Worm (Caenorhabditis elegans): Measurements from ENCODE around the gene srv-2.

Gene srv-2

ce11 chrII:10602184-10602583 is at the start of gene srv-2:
TSS of gene srv-2 (minus strand) at chrII:10602284.
- no peak for TF ChIP-seq unc-62 (GFP tag; optimal IDR thresholded peaks at IDR 0.05)

- TF ChIP-seq unc-62 (GFP tag; optimal IDR thresholded peaks at IDR 0.05) = no peak
These were observed 45.0 kb upstream of the srv-2 start, which contains the start of gene M28.10 for ce11 chrII:10646901-10647566. TSS of gene M28.10 (plus strand) at chrII:10647516.

ce11 chrII:10643403-10643802 is 41.3 kb upstream of the srv-2 start, which contains the start of gene M28.4:
TSS of gene M28.4 (plus strand) at chrII:10643703.
- no peak for TF ChIP-seq unc-62 (GFP tag; optimal IDR thresholded peaks at IDR 0.05)

ce11 chrII:10639110-10639509 is 37.0 kb upstream of the srv-2 start, which contains the start of gene M28.9:
TSS of gene M28.9 (plus strand) at chrII:10639410.
- TF ChIP-seq unc-62 (GFP tag; optimal IDR thresholded peaks at IDR 0.05) = no peak

- no peak for TF ChIP-seq unc-62 (GFP tag; optimal IDR thresholded peaks at IDR 0.05)
These were observed 28.9 kb upstream of the srv-2 start for ce11 chrII:10630944-10631343.

- no peak for TF ChIP-seq unc-62 (GFP tag; optimal IDR thresholded peaks at IDR 0.05)
These were observed 25.9 kb upstream of the srv-2 start, which contains the start of gene M28.8 for ce11 chrII:10627963-10628362. TSS of gene M28.8 (plus strand) at chrII:10628263.

- TF ChIP-seq unc-62 (GFP tag; optimal IDR thresholded peaks at IDR 0.05) = no peak
These were observed 25.0 kb upstream of the srv-2 start for ce11 chrII:10627086-10627485.

ce11 chrII:10621965-10622364 is 19.9 kb upstream of the srv-2 start, which contains the start of gene cutl-9:
TSS of gene cutl-9 (plus strand) at chrII:10622265.
- no peak for TF ChIP-seq unc-62 (GFP tag; optimal IDR thresholded peaks at IDR 0.05)

- no peak for TF ChIP-seq unc-62 (GFP tag; optimal IDR thresholded peaks at IDR 0.05)
These were observed 16.1 kb upstream of the srv-2 start, which contains the start of gene C14A4.13 for ce11 chrII:10618157-10618556. TSS of gene C14A4.13 (plus strand) at chrII:10618457.

ce11 chrII:10612743-10613142 is 10.7 kb upstream of the srv-2 start, which contains the start of gene C14A4.12:
TSS of gene C14A4.12 (plus strand) at chrII:10613043.
- TF ChIP-seq unc-62 (GFP tag; optimal IDR thresholded peaks at IDR 0.05) = no peak

ce11 chrII:10608821-10609220 is 6.7 kb upstream of the srv-2 start:
- no peak for TF ChIP-seq unc-62 (GFP tag; optimal IDR thresholded peaks at IDR 0.05)

- TF ChIP-seq unc-62 (GFP tag; optimal IDR thresholded peaks at IDR 0.05) = no peak
These were observed 5.3 kb upstream of the srv-2 start, which contains the start of gene ccm-3 for ce11 chrII:10607238-10607961. TSS of gene ccm-3 (minus strand) at chrII:10607275.

ce11 chrII:10605512-10605911 is 3.4 kb upstream of the srv-2 start, which contains the start of gene taf-13:
TSS of gene taf-13 (minus strand) at chrII:10605612.
- TF ChIP-seq unc-62 (GFP tag; optimal IDR thresholded peaks at IDR 0.05) = no peak

ce11 chrII:10603560-10603959 is 1.5 kb upstream of the srv-2 start:
- no peak for TF ChIP-seq unc-62 (GFP tag; optimal IDR thresholded peaks at IDR 0.05)

- no peak for TF ChIP-seq unc-62 (GFP tag; optimal IDR thresholded peaks at IDR 0.05)
These were observed 3.1 kb downstream of the srv-2 start, which contains the start of gene C14A4.9 for ce11 chrII:10598970-10599369. TSS of gene C14A4.9 (plus strand) at chrII:10599337.

- TF ChIP-seq unc-62 (GFP tag; optimal IDR thresholded peaks at IDR 0.05) = no peak
These were observed 4.0 kb downstream of the srv-2 start, which contains the start of gene C14A4.8 for ce11 chrII:10598039-10598438. TSS of gene C14A4.8 (minus strand) at chrII:10598139.
